Fruit fly (Drosophila melanogaster) whole organism, embryonic: ENCODE measurements around the gene Sfp33A1.

Experiments
- gfzf ChIP-seq: fragments of 200-800 bp; sonication (Bioruptor generic); optimal IDR thresholded peaks from 2 replicates; lab custom pipeline; 2016; ENCODE audit warnings: missing biosample characterization, mild to moderate bottlenecking, missing genetic modification characterization, moderate library complexity
- sim ChIP-seq: fragments of 200-800 bp; sonication (Bioruptor generic); IDR thresholded peaks from 2 replicates; pipeline ENCODE4 v1.3.6; 2022; ENCODE audit warnings: missing biosample characterization, missing genetic modification characterization
- yki ChIP-seq: fragments of >200 bp; optimal IDR thresholded peaks from 3 replicates; lab custom pipeline; 2018

- TF ChIP-seq yki (lab: Kevin White, UChicago) (no peak), sim (no peak), gfzf (no peak)
These were observed 33.7 kb upstream of the Sfp33A1 start, which contains the start of gene CG14931 for dm6 chr2L:11788034-11788433.
